Fruit fly (Drosophila melanogaster) whole organism, embryonic: Measurements from ENCODE around the gene CG3604.
A peak's percentile ranks its signal among the peaks of the same experiment; 100 is the strongest.

Experiments used
- Ada2b ChIP-seq: fragments of 200-800 bp; sonication (Bioruptor generic); IDR thresholded peaks from 2 replicates; pipeline ENCODE4 v1.3.6; 2022; ENCODE audit warnings: missing biosample characterization, missing genetic modification characterization
- Aef1 ChIP-seq: fragments of 200-800 bp; sonication (Bioruptor generic); IDR thresholded peaks from 3 replicates; pipeline ENCODE4 v1.3.6; 2022; ENCODE audit warnings: missing biosample characterization, missing genetic modification characterization
- Awh ChIP-seq: fragments of 200-800 bp; sonication (Bioruptor generic); IDR thresholded peaks from 2 replicates; pipeline ENCODE4, ENCODE4 v1.3.6; 2022; ENCODE audit warnings: missing biosample characterization, missing genetic modification characterization
- Bgb ChIP-seq: fragments of 200-800 bp; sonication (Bioruptor generic); IDR thresholded peaks from 2 replicates; pipeline ENCODE4 v1.3.6; 2022; ENCODE audit warnings: missing biosample characterization, missing genetic modification characterization; ENCODE audit not compliant: partially characterized antibody
- CG10267 ChIP-seq: fragments of 200-800 bp; sonication (Bioruptor generic); optimal IDR thresholded peaks from 2 replicates; lab custom pipeline; 2018; ENCODE audit warnings: missing biosample characterization, mild to moderate bottlenecking, missing genetic modification characterization, moderate library complexity
- CG10654 ChIP-seq: fragments of 200-800 bp; sonication (Bioruptor generic); optimal IDR thresholded peaks from 2 replicates; lab custom pipeline; 2016; ENCODE audit warnings: missing biosample characterization, missing genetic modification characterization
- CG11695 ChIP-seq: fragments of 200-800 bp; sonication (Bioruptor generic); IDR thresholded peaks from 3 replicates; pipeline ENCODE4 v1.3.6; 2022; ENCODE audit warnings: missing biosample characterization, missing genetic modification characterization
- CG11723 ChIP-seq: fragments of 200-800 bp; sonication (Bioruptor generic); optimal IDR thresholded peaks from 2 replicates; lab custom pipeline; 2017; ENCODE audit warnings: missing biosample characterization, mild to moderate bottlenecking, missing genetic modification characterization
- CG12744 ChIP-seq: fragments of 200-800 bp; sonication (Bioruptor generic); optimal IDR thresholded peaks from 2 replicates; lab custom pipeline; 2016; ENCODE audit warnings: missing biosample characterization, missing genetic modification characterization
- CG13424 ChIP-seq: fragments of 200-800 bp; sonication (Bioruptor generic); optimal IDR thresholded peaks from 2 replicates; lab custom pipeline; 2019; ENCODE audit warnings: missing biosample characterization, mild to moderate bottlenecking, missing genetic modification characterization, moderate library complexity
- CG16779 ChIP-seq: fragments of 200-800 bp; sonication (Bioruptor generic); IDR thresholded peaks from 2 replicates; pipeline ENCODE4 v1.3.6; 2022; ENCODE audit warnings: missing biosample characterization, missing genetic modification characterization
- CG17361 ChIP-seq: fragments of 200-800 bp; sonication (Bioruptor generic); IDR thresholded peaks from 3 replicates; pipeline ENCODE4 v1.3.6; 2022; ENCODE audit warnings: missing biosample characterization, missing genetic modification characterization
- CG18764 ChIP-seq: fragments of 200-800 bp; sonication (Bioruptor generic); optimal IDR thresholded peaks from 3 replicates; lab custom pipeline; 2016; ENCODE audit warnings: missing biosample characterization, missing genetic modification characterization
- CG31441 ChIP-seq: fragments of 200-800 bp; sonication (Bioruptor generic); IDR thresholded peaks from 2 replicates; pipeline ENCODE4 v1.3.6; 2022; ENCODE audit warnings: missing biosample characterization, missing genetic modification characterization
- CG32532 ChIP-seq: fragments of 200-800 bp; sonication (Bioruptor generic); IDR thresholded peaks from 2 replicates; pipeline ENCODE4 v1.3.6; 2022; ENCODE audit warnings: missing biosample characterization, missing genetic modification characterization
- CG4404 ChIP-seq: fragments of 200-800 bp; sonication (Bioruptor generic); IDR thresholded peaks from 2 replicates; pipeline ENCODE4 v1.3.6; 2022; ENCODE audit warnings: missing biosample characterization, missing genetic modification characterization
- CG6272 ChIP-seq: fragments of 200-800 bp; sonication (Bioruptor generic); IDR thresholded peaks from 2 replicates; pipeline ENCODE4 v1.3.6; 2022; ENCODE audit warnings: missing biosample characterization, missing genetic modification characterization
- CG6654 ChIP-seq: fragments of 200-800 bp; sonication (Bioruptor generic); optimal IDR thresholded peaks from 2 replicates; lab custom pipeline; 2017; ENCODE audit warnings: missing biosample characterization, mild to moderate bottlenecking, missing genetic modification characterization
- CG6854 ChIP-seq: fragments of 200-800 bp; sonication (Bioruptor generic); optimal IDR thresholded peaks from 3 replicates; lab custom pipeline; 2017; ENCODE audit warnings: missing biosample characterization, mild to moderate bottlenecking, missing genetic modification characterization
- CG7745 ChIP-seq: fragments of 200-800 bp; sonication (Bioruptor generic); optimal IDR thresholded peaks from 2 replicates; lab custom pipeline; 2018; ENCODE audit warnings: missing biosample characterization, mild to moderate bottlenecking, missing genetic modification characterization, moderate library complexity
- CG7987 ChIP-seq: fragments of 200-800 bp; sonication (Bioruptor generic); optimal IDR thresholded peaks from 2 replicates; lab custom pipeline; 2018; ENCODE audit warnings: missing biosample characterization, mild to moderate bottlenecking, missing genetic modification characterization, moderate library complexity
- CG8944 ChIP-seq: fragments of 200-800 bp; sonication (Bioruptor generic); optimal IDR thresholded peaks from 3 replicates; lab custom pipeline; 2016; ENCODE audit warnings: missing biosample characterization, missing genetic modification characterization
- Dip3 ChIP-seq: fragments of 200-800 bp; sonication (Bioruptor generic); optimal IDR thresholded peaks from 3 replicates; lab custom pipeline; 2016; ENCODE audit warnings: missing biosample characterization, missing genetic modification characterization
- Doc3 ChIP-seq: fragments of 200-800 bp; sonication (Bioruptor generic); IDR thresholded peaks from 3 replicates; pipeline ENCODE4 v1.3.6; 2022; ENCODE audit warnings: missing biosample characterization, missing genetic modification characterization; ENCODE audit not compliant: partially characterized antibody
- Dref ChIP-seq: fragments of 200-800 bp; sonication (Bioruptor generic); IDR thresholded peaks from 2 replicates; pipeline ENCODE4 v1.3.6; 2022; ENCODE audit warnings: missing biosample characterization, missing genetic modification characterization
- Eip74EF ChIP-seq, 2 experiments: fragments of 200-800 bp in 1 of 2; fragments of >200 bp in 1 of 2; sonication (Bioruptor generic) in 1 of 2; optimal IDR thresholded peaks; 2 replicates each; lab custom pipeline; 2017 to 2019; ENCODE audit warnings: missing biosample characterization in 2 of 2, missing genetic modification characterization in 2 of 2, mild to moderate bottlenecking in 1 of 2, moderate library complexity in 1 of 2
- HLH4C ChIP-seq: fragments of 200-800 bp; sonication (Bioruptor generic); IDR thresholded peaks from 3 replicates; pipeline ENCODE4 v1.3.6; 2022; ENCODE audit warnings: missing biosample characterization, missing genetic modification characterization; ENCODE audit not compliant: partially characterized antibody
- NFAT ChIP-seq: fragments of 200-800 bp; sonication (Bioruptor generic); IDR thresholded peaks from 2 replicates; pipeline ENCODE4 v1.3.6; 2022; ENCODE audit warnings: missing biosample characterization, missing genetic modification characterization
- Oaz ChIP-seq: fragments of 200-800 bp; sonication (Bioruptor generic); IDR thresholded peaks from 2 replicates; pipeline ENCODE4 v1.3.6; 2022; ENCODE audit warnings: missing biosample characterization, missing genetic modification characterization
- Rx ChIP-seq: fragments of 200-800 bp; sonication (Bioruptor generic); IDR thresholded peaks from 2 replicates; pipeline ENCODE4 v1.3.6; 2022; ENCODE audit warnings: missing biosample characterization, missing genetic modification characterization
- Sry-δ ChIP-seq: fragments of 200-800 bp; sonication (Bioruptor generic); optimal IDR thresholded peaks from 2 replicates; lab custom pipeline; 2016; ENCODE audit warnings: missing biosample characterization, missing genetic modification characterization
- Trl ChIP-seq, 3 experiments: fragments of >200 bp in 2 of 3; fragments of 200-800 bp in 1 of 3; sonication (Bioruptor generic) in 1 of 3; optimal IDR thresholded peaks; 2 replicates in 1 of 3; 3 replicates in 2 of 3; lab custom pipeline; 2016 to 2017; ENCODE audit warnings: missing biosample characterization in 1 of 3, missing genetic modification characterization in 1 of 3
- br ChIP-seq: fragments of >200 bp; optimal IDR thresholded peaks from 2 replicates; lab custom pipeline; 2017
- dysf ChIP-seq: fragments of 200-800 bp; sonication (Bioruptor generic); IDR thresholded peaks from 3 replicates; pipeline ENCODE4 v1.3.6; 2022; ENCODE audit warnings: missing biosample characterization, missing genetic modification characterization
- emc ChIP-seq: fragments of 200-800 bp; sonication (Bioruptor generic); optimal IDR thresholded peaks from 2 replicates; lab custom pipeline; 2016; ENCODE audit warnings: missing biosample characterization, missing genetic modification characterization
- eyg ChIP-seq: fragments of 200-800 bp; sonication (Bioruptor generic); optimal IDR thresholded peaks from 3 replicates; lab custom pipeline; 2016; ENCODE audit warnings: missing biosample characterization, missing genetic modification characterization
- fru ChIP-seq: fragments of >200 bp; optimal IDR thresholded peaks from 2 replicates; lab custom pipeline; 2017
- ftz-f1 ChIP-seq: fragments of 200-800 bp; sonication (Bioruptor generic); optimal IDR thresholded peaks from 2 replicates; lab custom pipeline; 2016; ENCODE audit warnings: missing biosample characterization, missing genetic modification characterization
- gcm ChIP-seq: fragments of 200-800 bp; sonication (Bioruptor generic); optimal IDR thresholded peaks from 2 replicates; lab custom pipeline; 2019; ENCODE audit warnings: missing biosample characterization, mild to moderate bottlenecking, missing genetic modification characterization, moderate library complexity
- gfzf ChIP-seq: fragments of 200-800 bp; sonication (Bioruptor generic); optimal IDR thresholded peaks from 2 replicates; lab custom pipeline; 2016; ENCODE audit warnings: missing biosample characterization, mild to moderate bottlenecking, missing genetic modification characterization, moderate library complexity
- jigr1 ChIP-seq: fragments of 200-800 bp; sonication (Bioruptor generic); IDR thresholded peaks from 3 replicates; pipeline ENCODE4 v1.3.6; 2022; ENCODE audit warnings: missing biosample characterization, missing genetic modification characterization
- lilli ChIP-seq: fragments of 200-800 bp; sonication (Bioruptor generic); optimal IDR thresholded peaks from 3 replicates; lab custom pipeline; 2016; ENCODE audit warnings: missing biosample characterization, missing genetic modification characterization
- mam ChIP-seq: fragments of 200-800 bp; sonication (Bioruptor generic); optimal IDR thresholded peaks from 3 replicates; lab custom pipeline; 2016; ENCODE audit warnings: missing biosample characterization, missing genetic modification characterization
- nmo ChIP-seq: fragments of 200-800 bp; sonication (Bioruptor generic); optimal IDR thresholded peaks from 2 replicates; lab custom pipeline; 2018; ENCODE audit warnings: missing biosample characterization, mild to moderate bottlenecking, missing genetic modification characterization, moderate library complexity
- sens ChIP-seq: fragments of 200-800 bp; sonication (Bioruptor generic); peaks from one replicate; lab custom pipeline; 2016; ENCODE audit warnings: missing biosample characterization, missing genetic modification characterization
- sim ChIP-seq: fragments of 200-800 bp; sonication (Bioruptor generic); IDR thresholded peaks from 2 replicates; pipeline ENCODE4 v1.3.6; 2022; ENCODE audit warnings: missing biosample characterization, missing genetic modification characterization
- ssp ChIP-seq: fragments of 200-800 bp; sonication (Bioruptor generic); IDR thresholded peaks from 2 replicates; pipeline ENCODE4 v1.3.6; 2022; ENCODE audit warnings: missing biosample characterization, missing genetic modification characterization
- twi ChIP-seq: fragments of 200-800 bp; optimal IDR thresholded peaks from 2 replicates; lab custom pipeline; 2019; ENCODE audit warnings: missing biosample characterization, mild to moderate bottlenecking, missing genetic modification characterization, moderate library complexity
- tx ChIP-seq: fragments of 200-800 bp; sonication (Bioruptor generic); optimal IDR thresholded peaks from 2 replicates; lab custom pipeline; 2016; ENCODE audit warnings: missing biosample characterization, missing genetic modification characterization
- unc-4 ChIP-seq: fragments of 200-800 bp; sonication (Bioruptor generic); IDR thresholded peaks from 2 replicates; pipeline ENCODE4 v1.3.6; 2022; ENCODE audit warnings: missing biosample characterization, missing genetic modification characterization; ENCODE audit not compliant: partially characterized antibody
- unpg ChIP-seq: fragments of 200-800 bp; sonication (Bioruptor generic); optimal IDR thresholded peaks from 3 replicates; lab custom pipeline; 2018; ENCODE audit warnings: missing biosample characterization, mild to moderate bottlenecking, missing genetic modification characterization, moderate library complexity

CG3604 gene

DNA sequence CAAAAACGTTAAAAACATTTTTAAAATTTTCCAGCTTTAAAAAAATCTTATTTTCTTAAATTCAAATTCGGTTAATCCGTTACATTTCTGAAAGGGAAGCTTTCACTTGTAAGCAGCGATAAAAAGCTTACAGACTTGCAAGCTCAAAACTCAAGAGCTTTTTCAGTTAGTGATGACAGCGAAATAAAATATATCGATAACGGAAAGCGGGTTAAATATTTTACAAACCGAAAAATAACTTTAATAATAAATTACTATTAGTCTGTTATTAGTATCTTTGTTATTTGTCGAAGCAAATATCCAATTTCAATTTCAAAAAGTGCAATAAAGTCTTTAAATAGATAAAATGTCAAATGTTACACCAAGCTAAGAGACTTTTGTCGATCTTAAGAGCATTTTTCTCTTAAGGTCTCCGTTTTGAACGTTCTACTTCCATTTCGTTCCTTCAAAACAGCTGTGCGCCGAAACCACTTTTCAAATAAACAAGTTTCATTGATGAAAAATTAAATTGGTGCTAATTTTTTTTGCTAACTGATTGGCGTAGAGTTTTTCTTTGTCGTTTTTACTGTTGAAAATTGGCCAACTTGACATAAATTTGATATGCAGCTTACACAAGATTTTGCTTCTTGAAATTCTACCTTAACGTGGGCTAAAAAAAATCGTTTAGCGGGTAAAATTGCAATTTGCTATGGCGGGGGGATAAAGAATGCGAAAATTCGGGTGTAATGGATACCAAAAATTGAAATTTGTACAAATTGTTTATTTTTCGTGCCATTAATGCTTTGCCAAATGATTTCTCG lies 49.3 kb downstream of the CG3604 start (continued):
- TF ChIP-seq HLH4C (no peak; the same call in 2 of the 3 replicates), emc (no peak), CG6654 (GFP tag; lab: Kevin White, UChicago) (no peak), CG11723 (GFP tag; lab: Kevin White, UChicago) (no peak), ssp (GFP tag; lab: Robert Waterston, UW) (no peak), eyg (no peak), CG16779 (GFP tag; lab: Robert Waterston, UW) (no peak), dysf (GFP tag; lab: Robert Waterston, UW) (no peak), Dip3 (GFP tag; lab: Kevin White, UChicago) (no peak), sens (GFP tag; lab: Kevin White, UChicago) (peak; percentile 57), br (no peak), Rx (GFP tag; lab: Robert Waterston, UW) (no peak), gcm (peak; percentile 11), Trl (optimal IDR thresholded peaks at IDR 0.05; lab: Kevin White, UChicago) (peak; percentile 21 to 41), Trl (GFP tag; optimal IDR thresholded peaks at IDR 0.05; lab: Kevin White, UChicago) (no peak), Bgb (peak; percentile 40; the same call in 1 of the 2 replicates), CG32532 (no peak), fru (lab: Kevin White, UChicago) (no peak), Dref (peak; percentile 56), sim (no peak), CG7987 (no peak), gfzf (no peak), CG18764 (GFP tag; lab: Kevin White, UChicago) (no peak), CG10654 (GFP tag; lab: Kevin White, UChicago) (no peak), CG31441 (GFP tag; lab: Robert Waterston, UW) (no peak), NFAT (no peak), CG13424 (no peak), CG12744 (GFP tag; lab: Kevin White, UChicago) (no peak), CG11695 (GFP tag; lab: Robert Waterston, UW) (0 out of 3 replicates have a peak, but pooled peaks have one; percentile 16), twi (no peak), Aef1 (GFP tag; lab: Robert Waterston, UW) (no peak), CG4404 (GFP tag; lab: Robert Waterston, UW) (no peak), CG7745 (tag; lab: Kevin White, UChicago) (peak; percentile 78), Awh (GFP tag; lab: Robert Waterston, UW) (no peak), Ada2b (GFP tag; lab: Robert Waterston, UW) (no peak), Sry-δ (peak; percentile 50), Oaz (GFP tag; lab: Robert Waterston, UW) (no peak), jigr1 (GFP tag; lab: Robert Waterston, UW) (no peak), unc-4 (GFP tag; lab: Robert Waterston, UW) (peak; percentile 73), tx (GFP tag; lab: Kevin White, UChicago) (no peak), mam (GFP tag; lab: Kevin White, UChicago) (no peak), Eip74EF (GFP tag; optimal IDR thresholded peaks at IDR 0.05; lab: Kevin White, UChicago) (no peak), unpg (GFP tag; lab: Kevin White, UChicago) (no peak), ftz-f1 (GFP tag; lab: Kevin White, UChicago) (no peak), CG8944 (GFP tag; lab: Kevin White, UChicago) (no peak), Doc3 (peak; percentile 84), CG6854 (GFP tag; lab: Kevin White, UChicago) (no peak), CG17361 (GFP tag; lab: Robert Waterston, UW) (no peak), lilli (GFP tag; lab: Kevin White, UChicago) (no peak), CG6272 (no peak), CG10267 (tag; lab: Kevin White, UChicago) (no peak), nmo (GFP tag; lab: Kevin White, UChicago) (no peak)
